Fruit fly (Drosophila melanogaster) whole organism, embryonic: Measurements from ENCODE around the gene eIF1.
A peak's percentile ranks its signal among the peaks of the same experiment; 100 is the strongest.

Experiments
- Abd-B ChIP-seq: fragments of 200-800 bp; sonication (Bioruptor generic); optimal IDR thresholded peaks from 2 replicates; lab custom pipeline; 2018; ENCODE audit warnings: missing biosample characterization, mild to moderate bottlenecking, missing genetic modification characterization, moderate library complexity
- Atf6 ChIP-seq: fragments of 200-800 bp; sonication (Bioruptor generic); IDR thresholded peaks from 2 replicates; pipeline ENCODE4 v1.3.6; 2022; ENCODE audit warnings: missing biosample characterization, missing genetic modification characterization
- CG10209 ChIP-seq: fragments of 200-800 bp; sonication (Bioruptor generic); optimal IDR thresholded peaks from 3 replicates; lab custom pipeline; 2017; ENCODE audit warnings: missing biosample characterization, mild to moderate bottlenecking, missing genetic modification characterization, missing genetic modification reagents
- CG12769 ChIP-seq: fragments of 200-800 bp; sonication (Bioruptor generic); optimal IDR thresholded peaks from 2 replicates; lab custom pipeline; 2019; ENCODE audit warnings: missing biosample characterization, mild to moderate bottlenecking, missing genetic modification characterization, moderate library complexity
- CG13287 ChIP-seq: fragments of 200-800 bp; sonication (Bioruptor generic); IDR thresholded peaks from 2 replicates; pipeline ENCODE4 v1.3.6; 2022; ENCODE audit warnings: missing biosample characterization, missing genetic modification characterization; ENCODE audit not compliant: partially characterized antibody
- CG15269 ChIP-seq: fragments of 200-800 bp; sonication (Bioruptor generic); optimal IDR thresholded peaks from 2 replicates; lab custom pipeline; 2018; ENCODE audit warnings: missing biosample characterization, mild to moderate bottlenecking, missing genetic modification characterization, moderate library complexity
- CG16779 ChIP-seq: fragments of 200-800 bp; sonication (Bioruptor generic); IDR thresholded peaks from 2 replicates; pipeline ENCODE4 v1.3.6; 2022; ENCODE audit warnings: missing biosample characterization, missing genetic modification characterization
- CG3065 ChIP-seq: fragments of 200-800 bp; sonication (Bioruptor generic); optimal IDR thresholded peaks from 2 replicates; lab custom pipeline; 2016; ENCODE audit warnings: missing biosample characterization, missing genetic modification characterization
- CG31388 ChIP-seq: fragments of 200-800 bp; sonication (Bioruptor generic); optimal IDR thresholded peaks from 2 replicates; lab custom pipeline; 2016; ENCODE audit warnings: missing biosample characterization, missing genetic modification characterization
- CG32532 ChIP-seq: fragments of 200-800 bp; sonication (Bioruptor generic); IDR thresholded peaks from 2 replicates; pipeline ENCODE4 v1.3.6; 2022; ENCODE audit warnings: missing biosample characterization, missing genetic modification characterization
- CG33557 ChIP-seq: fragments of 200-800 bp; sonication (Bioruptor generic); optimal IDR thresholded peaks from 2 replicates; lab custom pipeline; 2019; ENCODE audit warnings: missing biosample characterization, mild to moderate bottlenecking, missing genetic modification characterization, moderate library complexity
- CG3995 ChIP-seq: fragments of 200-800 bp; sonication (Bioruptor generic); optimal IDR thresholded peaks from 3 replicates; lab custom pipeline; 2016; ENCODE audit warnings: missing biosample characterization, missing genetic modification characterization
- CG4617 ChIP-seq: fragments of 200-800 bp; sonication (Bioruptor generic); optimal IDR thresholded peaks from 3 replicates; lab custom pipeline; 2016; ENCODE audit warnings: missing biosample characterization, missing genetic modification characterization, borderline replicate concordance
- CG6689 ChIP-seq: fragments of 200-800 bp; sonication (Bioruptor generic); IDR thresholded peaks from 2 replicates; pipeline ENCODE4 v1.3.6; 2022; ENCODE audit warnings: missing biosample characterization, missing genetic modification characterization
- CG7372 ChIP-seq: fragments of 200-800 bp; sonication (Bioruptor generic); IDR thresholded peaks from 2 replicates; pipeline ENCODE4 v1.3.6; 2022; ENCODE audit warnings: missing biosample characterization, missing genetic modification characterization
- CG8281 ChIP-seq: fragments of 200-800 bp; sonication (Bioruptor generic); optimal IDR thresholded peaks from 2 replicates; lab custom pipeline; 2018; ENCODE audit warnings: missing biosample characterization, mild to moderate bottlenecking, missing genetic modification characterization, moderate library complexity
- CG8359 ChIP-seq: fragments of 200-800 bp; sonication (Bioruptor generic); optimal IDR thresholded peaks from 2 replicates; lab custom pipeline; 2017; ENCODE audit warnings: missing biosample characterization, mild to moderate bottlenecking, missing genetic modification characterization, borderline replicate concordance
- Chrac-16 ChIP-seq: fragments of 200-800 bp; sonication (Bioruptor generic); optimal IDR thresholded peaks from 3 replicates; lab custom pipeline; 2016; ENCODE audit warnings: missing biosample characterization, missing genetic modification characterization
- Dp ChIP-seq: fragments of 200-800 bp; sonication (Bioruptor generic); optimal IDR thresholded peaks from 2 replicates; lab custom pipeline; 2018; ENCODE audit warnings: missing biosample characterization, mild to moderate bottlenecking, missing genetic modification characterization, moderate library complexity
- Hr78 ChIP-seq, 2 experiments: fragments of 200-800 bp in 1 of 2; fragments of >200 bp in 1 of 2; sonication (Bioruptor generic) in 1 of 2; optimal IDR thresholded peaks; 2 replicates each; lab custom pipeline; 2017 to 2019; ENCODE audit warnings: missing biosample characterization in 2 of 2, missing genetic modification characterization in 2 of 2, mild to moderate bottlenecking in 1 of 2, moderate library complexity in 1 of 2
- Lhr ChIP-seq: fragments of 200-800 bp; sonication (Bioruptor generic); optimal IDR thresholded peaks from 3 replicates; lab custom pipeline; 2017; ENCODE audit warnings: mild to moderate bottlenecking, missing biosample characterization, missing genetic modification reagents, missing genetic modification characterization
- Lim3 ChIP-seq: fragments of 200-800 bp; sonication (Bioruptor generic); IDR thresholded peaks from 2 replicates; pipeline ENCODE4 v1.3.6; 2022; ENCODE audit warnings: missing biosample characterization, missing genetic modification characterization
- PHDP ChIP-seq: fragments of 200-800 bp; sonication (Bioruptor generic); optimal IDR thresholded peaks from 3 replicates; lab custom pipeline; 2018; ENCODE audit warnings: missing biosample characterization, mild to moderate bottlenecking, missing genetic modification characterization, moderate library complexity
- Sry-δ ChIP-seq: fragments of 200-800 bp; sonication (Bioruptor generic); optimal IDR thresholded peaks from 2 replicates; lab custom pipeline; 2016; ENCODE audit warnings: missing biosample characterization, missing genetic modification characterization
- bigmax ChIP-seq: fragments of 200-800 bp; sonication (Bioruptor generic); optimal IDR thresholded peaks from 2 replicates; lab custom pipeline; 2018; ENCODE audit warnings: missing biosample characterization, mild to moderate bottlenecking, missing genetic modification characterization
- en ChIP-seq: fragments of 200-800 bp; sonication (Bioruptor generic); optimal IDR thresholded peaks from 2 replicates; lab custom pipeline; 2016; ENCODE audit warnings: missing biosample characterization, missing genetic modification characterization
- eyg ChIP-seq: fragments of 200-800 bp; sonication (Bioruptor generic); optimal IDR thresholded peaks from 3 replicates; lab custom pipeline; 2016; ENCODE audit warnings: missing biosample characterization, missing genetic modification characterization
- fd3F ChIP-seq: fragments of 200-800 bp; sonication (Bioruptor generic); optimal IDR thresholded peaks from 2 replicates; lab custom pipeline; 2018; ENCODE audit warnings: missing biosample characterization, mild to moderate bottlenecking, missing genetic modification characterization, moderate library complexity
- fd64A ChIP-seq: fragments of 200-800 bp; sonication (Bioruptor generic); optimal IDR thresholded peaks from 3 replicates; lab custom pipeline; 2018; ENCODE audit warnings: missing biosample characterization, mild to moderate bottlenecking, missing genetic modification characterization
- grau ChIP-seq: fragments of 200-800 bp; optimal IDR thresholded peaks from 3 replicates; lab custom pipeline; 2019; ENCODE audit warnings: missing biosample characterization, mild to moderate bottlenecking, missing genetic modification characterization, moderate library complexity
- gsb-n ChIP-seq: fragments of 200-800 bp; sonication (Bioruptor generic); optimal IDR thresholded peaks from 3 replicates; lab custom pipeline; 2018; ENCODE audit warnings: missing biosample characterization, mild to moderate bottlenecking, missing genetic modification characterization
- gt ChIP-seq: fragments of 200-800 bp; sonication (Bioruptor generic); IDR thresholded peaks from 2 replicates; pipeline ENCODE4 v1.3.6; 2022; ENCODE audit warnings: missing biosample characterization, missing genetic modification characterization
- hbn ChIP-seq: fragments of 200-800 bp; sonication (Bioruptor generic); IDR thresholded peaks from 2 replicates; pipeline ENCODE4 v1.3.6; 2022; ENCODE audit warnings: missing biosample characterization, missing genetic modification characterization; ENCODE audit not compliant: partially characterized antibody
- ind ChIP-seq: fragments of 200-800 bp; sonication (Bioruptor generic); optimal IDR thresholded peaks from 3 replicates; lab custom pipeline; 2016; ENCODE audit warnings: missing biosample characterization, missing genetic modification characterization
- jumu ChIP-seq: fragments of 200-800 bp; sonication (Bioruptor generic); optimal IDR thresholded peaks from 3 replicates; lab custom pipeline; 2016; ENCODE audit warnings: missing biosample characterization, missing genetic modification characterization
- lov ChIP-seq, 2 experiments: fragments of 200-800 bp in 1 of 2; fragments of >200 bp in 1 of 2; sonication (Bioruptor generic) in 1 of 2; IDR thresholded peaks in 1 of 2; optimal IDR thresholded peaks in 1 of 2; 2 replicates in 1 of 2; 3 replicates in 1 of 2; pipeline versions ENCODE4 v1.3.6 to Lab custom; 2017 to 2022; ENCODE audit warnings: missing biosample characterization in 1 of 2, missing genetic modification characterization in 1 of 2
- org-1 ChIP-seq: fragments of 200-800 bp; sonication (Bioruptor generic); optimal IDR thresholded peaks from 2 replicates; lab custom pipeline; 2017; ENCODE audit warnings: missing biosample characterization, missing genetic modification characterization
- run ChIP-seq: fragments of 200-800 bp; sonication (Bioruptor generic); optimal IDR thresholded peaks from 3 replicates; lab custom pipeline; 2018; ENCODE audit warnings: missing biosample characterization, mild to moderate bottlenecking, missing genetic modification characterization
- sens ChIP-seq: fragments of 200-800 bp; sonication (Bioruptor generic); peaks from one replicate; lab custom pipeline; 2016; ENCODE audit warnings: missing biosample characterization, missing genetic modification characterization
- sim ChIP-seq: fragments of 200-800 bp; sonication (Bioruptor generic); IDR thresholded peaks from 2 replicates; pipeline ENCODE4 v1.3.6; 2022; ENCODE audit warnings: missing biosample characterization, missing genetic modification characterization
- ssp ChIP-seq: fragments of 200-800 bp; sonication (Bioruptor generic); IDR thresholded peaks from 2 replicates; pipeline ENCODE4 v1.3.6; 2022; ENCODE audit warnings: missing biosample characterization, missing genetic modification characterization
- tio ChIP-seq: fragments of 200-800 bp; sonication (Bioruptor generic); optimal IDR thresholded peaks from 2 replicates; lab custom pipeline; 2017; ENCODE audit warnings: missing biosample characterization, missing genetic modification characterization, inconsistent platforms
- tll ChIP-seq, 2 experiments: fragments of 200-800 bp in 1 of 2; fragments of >200 bp in 1 of 2; sonication (Bioruptor generic) in 1 of 2; optimal IDR thresholded peaks; 2 replicates each; lab custom pipeline; 2017 to 2019; ENCODE audit warnings: missing biosample characterization in 2 of 2, missing genetic modification characterization in 2 of 2, mild to moderate bottlenecking in 1 of 2, moderate library complexity in 1 of 2
- toy ChIP-seq: fragments of 200-800 bp; sonication (Bioruptor generic); IDR thresholded peaks from 2 replicates; pipeline ENCODE4 v1.3.6; 2022; ENCODE audit warnings: missing biosample characterization, missing genetic modification characterization
- trem ChIP-seq: fragments of 200-800 bp; optimal IDR thresholded peaks from 3 replicates; lab custom pipeline; 2019; ENCODE audit warnings: missing biosample characterization, mild to moderate bottlenecking, missing genetic modification characterization, moderate library complexity
- trh ChIP-seq: fragments of 200-800 bp; sonication (Bioruptor generic); optimal IDR thresholded peaks from 2 replicates; lab custom pipeline; 2016; ENCODE audit warnings: missing biosample characterization, missing genetic modification characterization
- unc-4 ChIP-seq: fragments of 200-800 bp; sonication (Bioruptor generic); IDR thresholded peaks from 2 replicates; pipeline ENCODE4 v1.3.6; 2022; ENCODE audit warnings: missing biosample characterization, missing genetic modification characterization; ENCODE audit not compliant: partially characterized antibody

eIF1 gene

dm6 chr3L:3249997-3250774, 27.0 kb downstream of the eIF1 start (continued):
- peak; percentile 63 for TF ChIP-seq gt (GFP tag; lab: Robert Waterston, UW)
- peak; percentile 89 for TF ChIP-seq CG6689
- peak; percentile 82 for TF ChIP-seq CG32532 (GFP tag; lab: Robert Waterston, UW)
- TF ChIP-seq Sry-δ = peak; percentile 62
- TF ChIP-seq CG13287 (GFP tag; lab: Robert Waterston, UW) = peak; percentile 50
- peak; percentile 44; the same call in 1 of the 2 replicates for TF ChIP-seq CG16779
- peak; percentile 100 for TF ChIP-seq sens
- TF ChIP-seq Dp (GFP tag; lab: Kevin White, UChicago) = peak; percentile 8
- peak; percentile 84 for TF ChIP-seq Lhr (GFP tag; lab: Kevin White, UChicago)
- peak; percentile 79 for TF ChIP-seq CG8281 (tag; lab: Kevin White, UChicago)
- TF ChIP-seq PHDP = peak; percentile 94
- peak; percentile 64 for TF ChIP-seq CG3995 (GFP tag; lab: Kevin White, UChicago)
- peak; percentile 78 for TF ChIP-seq fd64A (GFP tag; lab: Kevin White, UChicago)
- TF ChIP-seq trem (tag; lab: Kevin White, UChicago) = peak; percentile 89
- TF ChIP-seq tio (GFP tag; lab: Kevin White, UChicago) = peak; percentile 98
- TF ChIP-seq CG4617 = peak; percentile 85
- TF ChIP-seq CG3065 (GFP tag; lab: Kevin White, UChicago) = peak; percentile 86
- peak; percentile 95 for TF ChIP-seq ind (GFP tag; lab: Kevin White, UChicago)
- no peak for TF ChIP-seq toy
- TF ChIP-seq run (tag; lab: Kevin White, UChicago) = peak; percentile 83
- peak; percentile 94 for TF ChIP-seq fd3F (GFP tag; lab: Kevin White, UChicago)
- 0 out of 2 replicates have a peak, but pooled peaks have one; percentile 36 for TF ChIP-seq Lim3 (GFP tag; lab: Robert Waterston, UW)
- TF ChIP-seq jumu (GFP tag; lab: Kevin White, UChicago) = peak; percentile 93
- TF ChIP-seq sim (GFP tag; lab: Robert Waterston, UW) = peak; percentile 58; the same call in 1 of the 2 replicates
- TF ChIP-seq unc-4 (GFP tag; lab: Robert Waterston, UW) = 0 out of 2 replicates have a peak, but pooled peaks have one; percentile 15
- TF ChIP-seq CG10209 (GFP tag; lab: Kevin White, UChicago) = peak; percentile 97
- TF ChIP-seq hbn (GFP tag; lab: Robert Waterston, UW) = no peak
- peak; percentile 86; the same call in 1 of the 2 replicates for TF ChIP-seq Atf6 (GFP tag; lab: Robert Waterston, UW)
- TF ChIP-seq en (GFP tag; lab: Kevin White, UChicago) = peak; percentile 80
- peak; percentile 78 for TF ChIP-seq CG31388
- peak; percentile 94 for TF ChIP-seq CG15269 (tag; lab: Kevin White, UChicago)
- peak; percentile 86 for TF ChIP-seq CG8359 (GFP tag; lab: Kevin White, UChicago)
- peak; percentile 82 for TF ChIP-seq CG12769 (tag; lab: Kevin White, UChicago)
- peak; percentile 76 for TF ChIP-seq eyg (GFP tag; lab: Kevin White, UChicago)
- peak; percentile 91 for TF ChIP-seq gsb-n (tag; lab: Kevin White, UChicago)
- TF ChIP-seq lov (optimal IDR thresholded peaks at IDR 0.05; lab: Kevin White, UChicago) = no peak
- TF ChIP-seq lov (GFP tag; IDR thresholded peaks at IDR 0.05; lab: Robert Waterston, UW) = peak; percentile 61; the same call in 1 of the 3 replicates
- TF ChIP-seq Hr78 (GFP tag; optimal IDR thresholded peaks at IDR 0.05; lab: Kevin White, UChicago) = peak in 1 of 2 experiments; percentile 92
- TF ChIP-seq trh (GFP tag; lab: Kevin White, UChicago) = peak; percentile 87
- no peak for TF ChIP-seq bigmax (GFP tag; lab: Kevin White, UChicago)
- TF ChIP-seq Chrac-16 (GFP tag; lab: Kevin White, UChicago) = peak; percentile 94
- TF ChIP-seq tll (GFP tag; optimal IDR thresholded peaks at IDR 0.05; lab: Kevin White, UChicago) = peak; percentile 17 to 26
- TF ChIP-seq CG33557 = peak; percentile 93
- peak; percentile 96 for TF ChIP-seq grau (tag; lab: Kevin White, UChicago)
- TF ChIP-seq org-1 = peak; percentile 93
- peak; percentile 95 for TF ChIP-seq Abd-B (GFP tag; lab: Kevin White, UChicago)
- peak; percentile 82 for TF ChIP-seq CG7372 (GFP tag; lab: Robert Waterston, UW)
- peak; percentile 72 for TF ChIP-seq ssp (GFP tag; lab: Robert Waterston, UW)
